Worm (Caenorhabditis elegans) whole organism, mixed stage, embryonic: ENCODE data around the gene srz-31.

Experiments
- ceh-39 ChIP-seq: fragments of 150-350 bp; optimal IDR thresholded peaks from 2 replicates; lab custom pipeline; 2014; ENCODE audit warnings: missing biosample characterization, missing genetic modification characterization
- elt-3 ChIP-seq: fragments of 150-350 bp; optimal IDR thresholded peaks from 2 replicates; lab custom pipeline; 2014; ENCODE audit warnings: missing biosample characterization, missing genetic modification characterization
- lin-13 ChIP-seq: fragments of 150-350 bp; optimal IDR thresholded peaks from 2 replicates; lab custom pipeline; 2014; ENCODE audit warnings: missing biosample characterization, missing genetic modification characterization
- lin-32 ChIP-seq: fragments of 200-800 bp; sonication (Bioruptor generic); optimal IDR thresholded peaks from 2 replicates; lab custom pipeline; 2018; ENCODE audit warnings: mild to moderate bottlenecking, missing genetic modification characterization, missing compliant biosample characterization
- lsy-2 ChIP-seq: fragments of 150-350 bp; optimal IDR thresholded peaks from 2 replicates; lab custom pipeline; 2014; ENCODE audit warnings: missing biosample characterization, missing genetic modification characterization
- nhr-76 ChIP-seq: sonication (generic microtip); optimal IDR thresholded peaks from 2 replicates; lab custom pipeline; 2017; ENCODE audit warnings: missing biosample characterization, missing genetic modification characterization
- snpc-4 ChIP-seq: fragments of 150-350 bp; optimal IDR thresholded peaks from 2 replicates; lab custom pipeline; 2014; ENCODE audit warnings: missing biosample characterization, missing genetic modification characterization
- unc-62 ChIP-seq: fragments of 150-350 bp; optimal IDR thresholded peaks from 2 replicates; lab custom pipeline; 2014; ENCODE audit warnings: missing biosample characterization, missing genetic modification reagents, missing genetic modification characterization

ce11 chrIV:14165476-14165875 is 28.3 kb downstream of the srz-31 start, which contains the start of gene R05A10.6:
- TF ChIP-seq nhr-76 (tag; lab: Kevin White, UChicago) (no peak), lin-32 (GFP tag; lab: Kevin White, UChicago) (no peak), lsy-2 (tag; lab: Kevin White, UChicago) (no peak), lin-13 (no peak), ceh-39 (tag; lab: Kevin White, UChicago) (no peak), snpc-4 (tag; lab: Kevin White, UChicago) (no peak), elt-3 (tag; lab: Kevin White, UChicago) (no peak), unc-62 (no peak)
